Worm (Caenorhabditis elegans): ENCODE measurements around the gene F17H10.4.

ce11 chrX:13147105-13147504 is 20.8 kb upstream of the F17H10.4 start:
- no peak for TF ChIP-seq ama-1 (optimal IDR thresholded peaks at IDR 0.05)
- no peak for TF ChIP-seq ceh-13 (GFP tag; optimal IDR thresholded peaks at IDR 0.05)
- TF ChIP-seq pes-1 (GFP tag; IDR thresholded peaks at IDR 0.05): no peak
- no peak for TF ChIP-seq tbx-11 (GFP tag; IDR thresholded peaks at IDR 0.05)
- no peak for TF ChIP-seq hmg-4 (GFP tag; optimal IDR thresholded peaks at IDR 0.05)
- no peak for TF ChIP-seq ceh-36 (tag; optimal IDR thresholded peaks at IDR 0.05)
- no peak for TF ChIP-seq flt-1 (GFP tag; IDR thresholded peaks at IDR 0.05)
- TF ChIP-seq hmbx-1 (tag; optimal IDR thresholded peaks at IDR 0.05): no peak
- TF ChIP-seq tra-4 (tag; optimal IDR thresholded peaks at IDR 0.05): no peak
- TF ChIP-seq hnd-1 (tag; optimal IDR thresholded peaks at IDR 0.05): no peak
- no peak for TF ChIP-seq F13C5.2 (tag; optimal IDR thresholded peaks at IDR 0.05)
